Worm (Caenorhabditis elegans) whole organism, L4 larva: ENCODE data around the gene ehs-1.
A peak's percentile ranks its signal among the peaks of the same experiment; 100 is the strongest.

ENCODE experiments used
- D1046.2 ChIP-seq: fragments of 200-800 bp; sonication (Bioruptor generic); IDR thresholded peaks from 2 replicates; pipeline ENCODE4 v1.3.6; 2022; ENCODE audit warnings: missing genetic modification characterization, missing compliant biosample characterization
- F10B5.3 ChIP-seq: sonication (generic microtip); optimal IDR thresholded peaks from 2 replicates; lab custom pipeline; 2016; ENCODE audit warnings: mild to moderate bottlenecking, missing genetic modification characterization, missing compliant biosample characterization
- F26F4.8 ChIP-seq: fragments of 200-800 bp; sonication (Bioruptor generic); conservative IDR thresholded peaks from 2 replicates; pipeline ENCODE4 v1.3.6; 2022; ENCODE audit warnings: missing genetic modification characterization, missing compliant biosample characterization
- F37D6.2 ChIP-seq: sonication (generic microtip); optimal IDR thresholded peaks from 2 replicates; lab custom pipeline; 2016; ENCODE audit warnings: mild to moderate bottlenecking, missing genetic modification characterization, missing compliant biosample characterization
- F44E2.7 ChIP-seq: fragments of 200-800 bp; sonication (Bioruptor generic); IDR thresholded peaks from 2 replicates; pipeline ENCODE4 v2.1.2; 2022; ENCODE audit warnings: missing genetic modification characterization, missing compliant biosample characterization
- R02D3.7 ChIP-seq: fragments of 150-350 bp; sonication (generic microtip); optimal IDR thresholded peaks from 3 replicates; lab custom pipeline; 2014; ENCODE audit warnings: missing biosample characterization, missing genetic modification characterization
- T20F7.1 ChIP-seq: fragments of 200-800 bp; sonication (Bioruptor generic); optimal IDR thresholded peaks from 2 replicates; lab custom pipeline; 2018; ENCODE audit warnings: mild to moderate bottlenecking, missing genetic modification characterization, missing compliant biosample characterization
- T26A8.4 ChIP-seq: fragments of 200-800 bp; sonication (Bioruptor generic); IDR thresholded peaks from 2 replicates; pipeline ENCODE4 v1.3.6; 2022; ENCODE audit warnings: missing genetic modification characterization, missing compliant biosample characterization
- Y105C5A.15 ChIP-seq: fragments of 200-800 bp; sonication (Bioruptor generic); IDR thresholded peaks from 2 replicates; pipeline ENCODE4 v1.3.6; 2022; ENCODE audit warnings: missing genetic modification characterization, missing compliant biosample characterization
- Y75B8A.6 ChIP-seq: fragments of 200-800 bp; sonication (Bioruptor generic); IDR thresholded peaks from 2 replicates; pipeline ENCODE4 v1.3.6; 2022; ENCODE audit warnings: missing genetic modification reagents, missing genetic modification characterization, missing compliant biosample characterization
- ZK337.2 ChIP-seq: fragments of 200-800 bp; sonication (Bioruptor generic); IDR thresholded peaks from 2 replicates; pipeline ENCODE4 v1.3.6; 2022; ENCODE audit warnings: missing genetic modification reagents, missing genetic modification characterization, missing compliant biosample characterization
- ZK546.5 ChIP-seq, 2 experiments: sonication (generic microtip); optimal IDR thresholded peaks; 2 replicates each; lab custom pipeline; 2017; ENCODE audit warnings: missing biosample characterization in 2 of 2, missing genetic modification characterization in 2 of 2
- aha-1 ChIP-seq: fragments of 150-350 bp; peaks from one replicate; lab custom pipeline; 2014; ENCODE audit warnings: missing biosample characterization, missing genetic modification characterization
- aly-2 ChIP-seq: sonication (generic microtip); optimal IDR thresholded peaks from 2 replicates; lab custom pipeline; 2018; ENCODE audit warnings: missing biosample characterization, missing genetic modification characterization
- arid-1 ChIP-seq: fragments of 200-800 bp; sonication (Bioruptor generic); conservative IDR thresholded peaks from 2 replicates; pipeline ENCODE4 v1.3.6; 2022; ENCODE audit warnings: missing genetic modification reagents, missing genetic modification characterization, missing compliant biosample characterization
- ceh-20 ChIP-seq: fragments of 200-800 bp; sonication (Bioruptor generic); IDR thresholded peaks from 2 replicates; pipeline ENCODE4 v1.3.6; 2022; ENCODE audit warnings: missing genetic modification reagents, missing genetic modification characterization, missing compliant biosample characterization
- ceh-28 ChIP-seq: fragments of 150-350 bp; optimal IDR thresholded peaks from 2 replicates; lab custom pipeline; 2014; ENCODE audit warnings: missing biosample characterization, missing genetic modification reagents, missing genetic modification characterization
- ceh-44 ChIP-seq: fragments of 200-800 bp; sonication (Bioruptor generic); IDR thresholded peaks from 2 replicates; pipeline ENCODE4 v1.3.6; 2022; ENCODE audit warnings: missing genetic modification reagents, missing genetic modification characterization, missing compliant biosample characterization
- ces-1 ChIP-seq: fragments of 150-350 bp; sonication (generic microtip); optimal IDR thresholded peaks from 4 replicates; lab custom pipeline; 2014; ENCODE audit warnings: missing biosample characterization, missing genetic modification reagents, missing genetic modification characterization
- cey-2 ChIP-seq: sonication (generic microtip); optimal IDR thresholded peaks from 3 replicates; lab custom pipeline; 2017; ENCODE audit warnings: missing genetic modification characterization, mild to moderate bottlenecking, missing compliant biosample characterization, antibody characterized with exemption, borderline replicate concordance; ENCODE audit not compliant: insufficient read depth
- ctbp-1 ChIP-seq: fragments of 200-800 bp; sonication (Bioruptor generic); IDR thresholded peaks from 2 replicates; pipeline ENCODE4 v1.3.6; 2022; ENCODE audit warnings: missing genetic modification reagents, missing genetic modification characterization, missing compliant biosample characterization
- daf-12 ChIP-seq: fragments of 150-350 bp; optimal IDR thresholded peaks from 2 replicates; lab custom pipeline; 2014; ENCODE audit warnings: missing biosample characterization, missing genetic modification reagents, missing genetic modification characterization
- daf-19 ChIP-seq: fragments of 200-800 bp; sonication (Bioruptor generic); conservative IDR thresholded peaks from 2 replicates; pipeline ENCODE4 v1.3.6; 2022; ENCODE audit warnings: missing genetic modification characterization, missing compliant biosample characterization
- daf-8 ChIP-seq: fragments of 200-800 bp; sonication (Bioruptor generic); IDR thresholded peaks from 2 replicates; pipeline ENCODE4 v1.3.6; 2022; ENCODE audit warnings: missing genetic modification characterization, missing compliant biosample characterization
- dmd-9 ChIP-seq: fragments of 200-800 bp; sonication (Bioruptor generic); IDR thresholded peaks from 2 replicates; pipeline ENCODE4 v1.3.6; 2022; ENCODE audit warnings: missing genetic modification reagents, missing genetic modification characterization, missing compliant biosample characterization
- duxl-1 ChIP-seq: sonication (generic microtip); optimal IDR thresholded peaks from 2 replicates; lab custom pipeline; 2016; ENCODE audit warnings: mild to moderate bottlenecking, missing genetic modification characterization, moderate library complexity, missing compliant biosample characterization; ENCODE audit not compliant: poor library complexity
- dve-1 ChIP-seq: sonication (generic microtip); optimal IDR thresholded peaks from 2 replicates; lab custom pipeline; 2017; ENCODE audit warnings: antibody characterized with exemption, mild to moderate bottlenecking, missing genetic modification characterization, missing compliant biosample characterization; ENCODE audit not compliant: insufficient read depth
- egl-27 ChIP-seq: sonication (generic microtip); optimal IDR thresholded peaks from 3 replicates; lab custom pipeline; 2017; ENCODE audit warnings: missing biosample characterization, missing genetic modification reagents, missing genetic modification characterization
- fos-1 ChIP-seq: fragments of 150-350 bp; optimal IDR thresholded peaks from 2 replicates; lab custom pipeline; 2014; ENCODE audit warnings: missing biosample characterization, missing genetic modification characterization
- gei-8 ChIP-seq: fragments of 200-800 bp; sonication (Bioruptor generic); optimal IDR thresholded peaks from 2 replicates; lab custom pipeline; 2018; ENCODE audit warnings: mild to moderate bottlenecking, missing genetic modification characterization, missing compliant biosample characterization
- hlh-11 ChIP-seq: fragments of 200-800 bp; sonication (Bioruptor generic); optimal IDR thresholded peaks from 2 replicates; lab custom pipeline; 2018; ENCODE audit warnings: mild to moderate bottlenecking, missing genetic modification characterization, missing compliant biosample characterization
- hlh-30 ChIP-seq: sonication (generic microtip); optimal IDR thresholded peaks from 2 replicates; lab custom pipeline; 2017; ENCODE audit warnings: antibody characterized with exemption, mild to moderate bottlenecking, missing genetic modification characterization, missing compliant biosample characterization; ENCODE audit not compliant: insufficient read depth
- jun-1 ChIP-seq: fragments of 150-350 bp; optimal IDR thresholded peaks from 2 replicates; lab custom pipeline; 2014; ENCODE audit warnings: missing biosample characterization, missing genetic modification reagents, missing genetic modification characterization
- lim-7 ChIP-seq: fragments of 200-800 bp; sonication (Bioruptor generic); IDR thresholded peaks from 2 replicates; pipeline ENCODE4 v1.3.6; 2022; ENCODE audit warnings: missing genetic modification characterization, missing compliant biosample characterization
- lir-3 ChIP-seq: sonication (generic microtip); optimal IDR thresholded peaks from 2 replicates; lab custom pipeline; 2016; ENCODE audit warnings: mild to moderate bottlenecking, missing genetic modification characterization, missing compliant biosample characterization
- mdt-29 ChIP-seq: fragments of 200-800 bp; sonication (Bioruptor generic); IDR thresholded peaks from 2 replicates; pipeline ENCODE4 v1.3.6; 2022; ENCODE audit warnings: missing genetic modification reagents, missing genetic modification characterization, missing compliant biosample characterization
- mes-2 ChIP-seq: sonication (generic microtip); optimal IDR thresholded peaks from 2 replicates; lab custom pipeline; 2016; ENCODE audit warnings: missing genotype, mild to moderate bottlenecking, missing genetic modification characterization, missing compliant biosample characterization; ENCODE audit not compliant: poor library complexity, severe bottlenecking
- nhr-102 ChIP-seq: sonication (generic microtip); optimal IDR thresholded peaks from 2 replicates; lab custom pipeline; 2016; ENCODE audit warnings: mild to moderate bottlenecking, missing genetic modification characterization, moderate library complexity, missing compliant biosample characterization
- nhr-11 ChIP-seq: fragments of 150-350 bp; optimal IDR thresholded peaks from 2 replicates; lab custom pipeline; 2014; ENCODE audit warnings: missing biosample characterization, missing genetic modification characterization
- nhr-111 ChIP-seq: fragments of 200-800 bp; sonication (Bioruptor generic); optimal IDR thresholded peaks from 2 replicates; lab custom pipeline; 2018; ENCODE audit warnings: mild to moderate bottlenecking, missing genetic modification characterization, missing compliant biosample characterization
- nhr-237 ChIP-seq: sonication (generic microtip); optimal IDR thresholded peaks from 2 replicates; lab custom pipeline; 2017; ENCODE audit warnings: missing biosample characterization, missing genetic modification characterization
- nhr-41 ChIP-seq: fragments of 200-800 bp; sonication (Bioruptor generic); IDR thresholded peaks from 2 replicates; pipeline ENCODE4 v1.3.6; 2022; ENCODE audit warnings: missing genetic modification reagents, missing genetic modification characterization, missing compliant biosample characterization
- nhr-76 ChIP-seq: fragments of 150-350 bp; optimal IDR thresholded peaks from 2 replicates; lab custom pipeline; 2014; ENCODE audit warnings: missing biosample characterization, missing genetic modification characterization
- php-3 ChIP-seq: fragments of 200-800 bp; sonication (Bioruptor generic); IDR thresholded peaks from 2 replicates; pipeline ENCODE4 v1.3.6; 2022; ENCODE audit warnings: missing genetic modification reagents, missing genetic modification characterization, missing compliant biosample characterization
- set-16 ChIP-seq: fragments of 200-800 bp; sonication (Bioruptor generic); IDR thresholded peaks from 2 replicates; pipeline ENCODE4 v1.3.6; 2022; ENCODE audit warnings: missing genetic modification reagents, missing genetic modification characterization, missing compliant biosample characterization
- skn-1 ChIP-seq: fragments of 150-350 bp; optimal IDR thresholded peaks from 2 replicates; lab custom pipeline; 2014; ENCODE audit warnings: missing biosample characterization, missing genetic modification characterization
- snpc-4 ChIP-seq: fragments of 150-350 bp; optimal IDR thresholded peaks from 2 replicates; lab custom pipeline; 2014; ENCODE audit warnings: missing biosample characterization, missing genetic modification characterization
- spr-3 ChIP-seq: fragments of 200-800 bp; sonication (Bioruptor generic); optimal IDR thresholded peaks from 2 replicates; lab custom pipeline; 2018; ENCODE audit warnings: mild to moderate bottlenecking, missing genetic modification characterization, missing compliant biosample characterization
- tra-1 ChIP-seq: fragments of 200-800 bp; sonication (Bioruptor generic); IDR thresholded peaks from 2 replicates; pipeline ENCODE4 v1.3.6; 2022; ENCODE audit warnings: missing genetic modification reagents, missing genetic modification characterization, missing compliant biosample characterization
- zip-11 ChIP-seq: fragments of 200-800 bp; sonication (Bioruptor generic); IDR thresholded peaks from 2 replicates; pipeline ENCODE4 v1.3.6; 2022; ENCODE audit warnings: missing genetic modification characterization, missing compliant biosample characterization
- ztf-11 ChIP-seq: fragments of 150-350 bp; optimal IDR thresholded peaks from 2 replicates; lab custom pipeline; 2014; ENCODE audit warnings: missing biosample characterization, missing genetic modification characterization

The ehs-1 gene

ce11 chrII:5844694-5845129, 24.2 kb downstream of the ehs-1 start (continued):
- peak; percentile 96 for TF ChIP-seq arid-1 (GFP tag; lab: Robert Waterston, UW)
- TF ChIP-seq lir-3 (tag; lab: Kevin White, UChicago) = peak; percentile 87
- TF ChIP-seq daf-12 = peak; percentile 43
- peak; percentile 74; the same call in 1 of the 2 replicates for TF ChIP-seq Y105C5A.15 (GFP tag; lab: Robert Waterston, UW)
- TF ChIP-seq nhr-11 (tag; lab: Kevin White, UChicago) = peak; percentile 98
- TF ChIP-seq ztf-11 = peak; percentile 47
- TF ChIP-seq hlh-30 (tag; lab: Kevin White, UChicago) = peak; percentile 96
- TF ChIP-seq zip-11 (GFP tag; lab: Robert Waterston, UW) = 0 out of 2 replicates have a peak, but pooled peaks have one; percentile 52
- peak; percentile 58 to 72 for TF ChIP-seq ZK546.5 (tag; optimal IDR thresholded peaks at IDR 0.05; lab: Kevin White, UChicago)
- peak; percentile 100 for TF ChIP-seq T26A8.4 (GFP tag; lab: Robert Waterston, UW)
- peak; percentile 97 for TF ChIP-seq fos-1 (tag; lab: Kevin White, UChicago)
- TF ChIP-seq T20F7.1 (GFP tag; lab: Kevin White, UChicago) = peak; percentile 93
- TF ChIP-seq spr-3 = peak; percentile 97
- TF ChIP-seq gei-8 = peak; percentile 94
- TF ChIP-seq dve-1 (tag; lab: Kevin White, UChicago) = peak; percentile 100
- peak; percentile 89 for TF ChIP-seq cey-2 (tag; lab: Kevin White, UChicago)
- peak; percentile 78 for TF ChIP-seq F44E2.7 (GFP tag; lab: Robert Waterston, UW)
- peak; percentile 99 for TF ChIP-seq daf-19 (GFP tag; lab: Robert Waterston, UW)
- peak; percentile 58 for TF ChIP-seq R02D3.7 (tag; lab: Kevin White, UChicago)
- peak; percentile 98 for TF ChIP-seq nhr-41
- peak; percentile 97 for TF ChIP-seq F37D6.2 (tag; lab: Kevin White, UChicago)
- TF ChIP-seq mes-2 (tag; lab: Kevin White, UChicago) = peak; percentile 96
- TF ChIP-seq ctbp-1 (GFP tag; lab: Robert Waterston, UW) = peak; percentile 99
- TF ChIP-seq nhr-102 = peak; percentile 98
- peak; percentile 49 for TF ChIP-seq ceh-28 (tag; lab: Kevin White, UChicago)
- TF ChIP-seq egl-27 = peak; percentile 93
- peak; percentile 98 for TF ChIP-seq jun-1 (tag; lab: Kevin White, UChicago)
- peak; percentile 94 for TF ChIP-seq ces-1 (GFP tag; lab: Kevin White, UChicago)
- peak; percentile 83 for TF ChIP-seq set-16 (GFP tag; lab: Robert Waterston, UW)
- TF ChIP-seq D1046.2 (GFP tag; lab: Robert Waterston, UW) = peak; percentile 92
- TF ChIP-seq nhr-111 (GFP tag; lab: Kevin White, UChicago) = peak; percentile 89
- peak; percentile 78 for TF ChIP-seq Y75B8A.6 (GFP tag; lab: Robert Waterston, UW)
- peak; percentile 76 for TF ChIP-seq lim-7 (GFP tag; lab: Robert Waterston, UW)
- TF ChIP-seq php-3 (GFP tag; lab: Robert Waterston, UW) = peak; percentile 92
- peak; percentile 55 for TF ChIP-seq skn-1 (tag; lab: Kevin White, UChicago)
- peak; percentile 70 for TF ChIP-seq nhr-237 (tag; lab: Kevin White, UChicago)
- 0 out of 2 replicates have a peak, but pooled peaks have one; percentile 20 for TF ChIP-seq daf-8
- TF ChIP-seq snpc-4 (tag; lab: Kevin White, UChicago) = peak; percentile 98
- TF ChIP-seq nhr-76 (tag; lab: Kevin White, UChicago) = peak; percentile 77
- TF ChIP-seq F10B5.3 (tag; lab: Kevin White, UChicago) = peak; percentile 95
- TF ChIP-seq duxl-1 = peak; percentile 96
- peak; percentile 99 for TF ChIP-seq hlh-11 (tag; lab: Kevin White, UChicago)
- TF ChIP-seq ceh-44 (GFP tag; lab: Robert Waterston, UW) = peak; percentile 89; the same call in 1 of the 2 replicates
- TF ChIP-seq aha-1 (tag; lab: Kevin White, UChicago) = peak; percentile 100
- TF ChIP-seq aly-2 = no peak
- TF ChIP-seq ZK337.2 (GFP tag; lab: Robert Waterston, UW) = peak; percentile 78
- TF ChIP-seq F26F4.8 (GFP tag; lab: Robert Waterston, UW) = 0 out of 2 replicates have a peak, but pooled peaks have one; percentile 34
- peak; percentile 98 for TF ChIP-seq tra-1 (GFP tag; lab: Robert Waterston, UW)
- TF ChIP-seq dmd-9 = peak; percentile 99
- peak; percentile 99 for TF ChIP-seq mdt-29 (GFP tag; lab: Robert Waterston, UW)
- peak; percentile 99 for TF ChIP-seq ceh-20
